Worm (Caenorhabditis elegans) whole organism, dauer: ENCODE results near the gene F14D12.1.

Source experiments
- unc-62 ChIP-seq: sonication (generic microtip); optimal IDR thresholded peaks from 2 replicates; lab custom pipeline; 2017; ENCODE audit warnings: missing biosample characterization, missing genetic modification reagents, missing genetic modification characterization

F14D12.1 gene

DNA sequence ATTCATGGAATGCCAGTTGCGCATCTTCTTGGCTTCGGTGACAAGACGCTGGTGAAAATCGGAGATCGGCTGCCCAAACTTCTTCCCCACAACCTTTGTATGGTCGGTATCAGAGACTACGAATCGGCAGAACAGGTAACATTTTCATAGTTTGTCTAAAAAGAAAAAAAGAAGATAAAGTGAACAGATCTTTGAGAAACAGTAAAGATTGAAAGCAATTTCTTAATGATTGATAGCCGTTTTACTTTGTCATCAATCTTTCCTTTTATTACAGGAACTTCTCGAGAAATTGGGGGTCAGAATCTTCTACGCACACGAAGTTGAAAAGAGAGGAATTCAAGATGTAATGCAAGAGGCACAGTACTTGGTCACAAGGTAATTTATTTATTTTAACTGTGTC lies 27.4 kb downstream of the F14D12.1 start:
- TF ChIP-seq unc-62 (GFP tag; lab: Kevin White, UChicago), result no peak

ce11 chrX:5631626-5632025 lies 28.1 kb downstream of the F14D12.1 start, which contains the start of gene T22B7.8:
T22B7.8 (plus strand) TSS chrX:5631926.
- no peak for TF ChIP-seq unc-62 (GFP tag; lab: Kevin White, UChicago)

- no peak for TF ChIP-seq unc-62 (GFP tag; lab: Kevin White, UChicago)
Measured at ce11 chrX:5639562-5639961, 36.0 kb downstream of the F14D12.1 start.

ce11 chrX:5641315-5641714 lies 37.7 kb downstream of the F14D12.1 start, which contains the start of gene T22B7.4:
T22B7.4 (minus strand) TSS chrX:5641415.
- no peak for TF ChIP-seq unc-62 (GFP tag; lab: Kevin White, UChicago)

ce11 chrX:5644112-5644511 lies 40.5 kb downstream of the F14D12.1 start:
- no peak for TF ChIP-seq unc-62 (GFP tag; lab: Kevin White, UChicago)

ce11 chrX:5645606-5646005 lies 42.0 kb downstream of the F14D12.1 start:
- TF ChIP-seq unc-62 (GFP tag; lab: Kevin White, UChicago), result no peak

DNA sequence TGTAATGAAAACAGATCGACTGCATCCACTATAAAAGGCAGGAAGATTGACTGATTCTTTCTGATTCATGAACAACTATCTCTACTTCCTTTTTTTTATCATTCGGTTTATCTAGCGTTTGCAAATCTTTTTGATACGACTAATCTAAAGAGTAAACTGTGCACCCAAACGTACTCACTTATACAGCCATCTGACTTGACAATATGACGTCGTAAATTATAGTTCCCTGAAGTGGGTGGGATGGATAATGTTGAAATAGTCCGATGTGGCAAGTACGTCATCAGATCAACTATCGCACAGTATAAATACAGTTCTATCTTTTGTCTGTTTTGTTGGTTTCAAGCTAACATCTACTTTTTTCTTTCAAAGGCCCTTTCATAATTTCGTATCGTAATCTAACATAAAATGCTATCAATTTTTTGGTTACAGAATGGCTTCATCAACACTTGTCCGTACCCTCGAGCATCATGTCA lies 43.4 kb downstream of the F14D12.1 start, which contains the start of gene T22B7.3:
TSS of gene T22B7.3 (plus strand) at position 423 of the 473 bp plus-strand sequence.
- no peak for TF ChIP-seq unc-62 (GFP tag; lab: Kevin White, UChicago)

DNA sequence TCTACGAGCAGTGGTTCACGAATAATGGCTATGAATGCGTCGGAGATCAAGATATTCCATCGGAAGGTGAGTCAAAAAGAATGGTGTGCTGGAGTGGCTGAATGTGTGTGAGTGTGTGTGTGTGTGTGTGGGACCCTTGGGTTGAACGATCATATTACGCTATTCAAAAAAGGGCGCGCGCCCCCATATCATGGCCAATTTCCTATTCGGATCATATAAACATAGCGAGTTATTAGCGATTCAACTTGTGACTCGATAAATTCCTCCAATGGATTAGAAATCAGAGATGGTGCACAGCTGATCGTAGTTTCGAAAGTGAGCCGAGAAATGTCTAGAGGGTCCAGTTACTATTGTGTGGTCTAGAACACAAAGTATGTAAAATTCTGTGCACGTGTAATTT lies 44.3 kb downstream of the F14D12.1 start, which contains the start of gene srv-7:
TSS of gene srv-7 (minus strand) at position 101 of the 400 bp plus-strand sequence.
- no peak for TF ChIP-seq unc-62 (GFP tag; lab: Kevin White, UChicago)

DNA sequence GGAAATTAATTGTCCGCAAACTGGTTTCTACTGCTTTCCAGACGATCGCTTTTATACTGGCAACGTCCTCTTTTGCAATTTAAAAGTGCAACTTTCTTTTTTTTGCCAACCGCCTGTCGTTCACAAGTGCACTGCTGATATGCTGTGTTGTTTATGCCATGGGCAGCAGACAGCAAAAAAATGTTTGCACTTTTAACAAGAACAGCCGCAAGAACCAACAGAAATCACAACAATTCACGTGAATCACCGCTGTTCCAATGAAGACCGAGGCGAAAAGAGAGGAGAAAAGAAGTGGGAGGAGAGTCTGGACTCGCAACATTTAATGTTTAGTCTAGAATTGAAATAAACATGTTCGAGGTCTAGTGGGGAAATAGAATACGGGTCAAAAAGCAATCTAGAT lies 50.2 kb downstream of the F14D12.1 start, which contains the start of gene T22B7.7:
TSS of gene T22B7.7 (minus strand) at position 262 of the 400 bp plus-strand sequence.
- no peak for TF ChIP-seq unc-62 (GFP tag; lab: Kevin White, UChicago)

DNA sequence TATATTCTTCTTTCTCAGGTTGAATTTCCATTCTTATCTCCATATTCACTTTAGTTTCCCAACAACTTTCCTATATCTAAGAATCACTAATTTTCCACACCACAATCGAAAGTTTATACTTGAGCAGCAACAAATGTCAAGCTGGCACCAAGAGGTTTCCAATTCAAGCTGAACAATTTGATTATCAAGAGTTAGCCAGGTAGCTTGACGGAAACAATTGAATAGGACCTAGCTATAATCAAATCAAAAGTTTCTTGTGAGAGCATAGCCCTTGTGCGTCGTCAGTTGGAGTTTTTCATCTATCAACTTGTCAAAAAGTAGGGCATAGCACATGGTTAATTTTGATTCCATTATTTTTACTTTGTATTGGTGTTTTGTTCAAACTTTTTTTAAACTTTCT lies 52.0 kb downstream of the F14D12.1 start:
- no peak for TF ChIP-seq unc-62 (GFP tag; lab: Kevin White, UChicago)
